Worm (Caenorhabditis elegans): ENCODE measurements around the gene K04F1.8.

Gene K04F1.8

ce11 chrV:1710909-1711308 lies 43.9 kb downstream of the K04F1.8 start, which contains the start of gene srw-100:
srw-100 (plus strand) TSS chrV:1711209.
- TF ChIP-seq nhr-48 (tag; optimal IDR thresholded peaks at IDR 0.05) (no peak), nhr-28 (tag; optimal IDR thresholded peaks at IDR 0.05) (no peak)

ce11 chrV:1712471-1712870 lies 45.5 kb downstream of the K04F1.8 start:
- peak; percentile 70; the same call in 1 of the 2 replicates for TF ChIP-seq D1046.2 (GFP tag; IDR thresholded peaks at IDR 0.05)
- 0 out of 2 replicates have a peak, but pooled peaks have one; percentile 12 for TF ChIP-seq F26F4.8 (GFP tag; conservative IDR thresholded peaks at IDR 0.05)
- 0 out of 4 replicates have a peak, but pooled peaks of 1 of the 2 experiments have one; percentile 51 for TF ChIP-seq madf-5 (GFP tag; IDR thresholded peaks at IDR 0.05)
- TF ChIP-seq dmd-9 (GFP tag; IDR thresholded peaks at IDR 0.05) = 0 out of 2 replicates have a peak, but pooled peaks have one; percentile 34
- TF ChIP-seq tag-97 (GFP tag; IDR thresholded peaks at IDR 0.05) = 0 out of 2 replicates have a peak, but pooled peaks have one; percentile 57

ce11 chrV:1713761-1714160 lies 46.8 kb downstream of the K04F1.8 start:
- TF ChIP-seq lim-7 (GFP tag; IDR thresholded peaks at IDR 0.05) (peak; percentile 8; the same call in 1 of the 2 replicates), mdt-29 (GFP tag; IDR thresholded peaks at IDR 0.05) (peak; percentile 58; the same call in 1 of the 2 replicates), daf-8 (GFP tag; IDR thresholded peaks at IDR 0.05) (0 out of 2 replicates have a peak, but pooled peaks have one; percentile 28), zfp-3 (GFP tag; conservative IDR thresholded peaks at IDR 0.05) (0 out of 2 replicates have a peak, but pooled peaks have one; percentile 28), Y48G9A.11 (GFP tag; IDR thresholded peaks at IDR 0.05) (peak; percentile 47; the same call in 1 of the 2 replicates), F44E2.7 (GFP tag; IDR thresholded peaks at IDR 0.05) (peak; percentile 92; the same call in 1 of the 2 replicates), Y75B8A.6 (GFP tag; IDR thresholded peaks at IDR 0.05) (0 out of 2 replicates have a peak, but pooled peaks have one; percentile 28), madf-5 (GFP tag; IDR thresholded peaks at IDR 0.05) (peak in 1 of 2 experiments; percentile 93; a peak in 2 of 4 replicates), lin-29 (GFP tag; IDR thresholded peaks at IDR 0.05) (peak; percentile 47; the same call in 1 of the 2 replicates), ZK337.2 (GFP tag; IDR thresholded peaks at IDR 0.05) (peak; percentile 6; the same call in 1 of the 2 replicates), php-3 (GFP tag; IDR thresholded peaks at IDR 0.05) (peak; percentile 24; the same call in 1 of the 2 replicates), tag-97 (GFP tag; IDR thresholded peaks at IDR 0.05) (0 out of 2 replicates have a peak, but pooled peaks have one; percentile 57), F26F4.8 (GFP tag; conservative IDR thresholded peaks at IDR 0.05) (peak; percentile 86), D1046.2 (GFP tag; IDR thresholded peaks at IDR 0.05) (peak; percentile 26; the same call in 1 of the 2 replicates), saeg-2 (GFP tag; IDR thresholded peaks at IDR 0.05) (peak; percentile 66), ceh-44 (GFP tag; IDR thresholded peaks at IDR 0.05) (0 out of 2 replicates have a peak, but pooled peaks have one; percentile 31), egl-43 (GFP tag; IDR thresholded peaks at IDR 0.05) (peak; percentile 84)

ce11 chrV:1716892-1717291 lies 49.9 kb downstream of the K04F1.8 start, which contains the start of gene srw-103:
srw-103 (plus strand) TSS chrV:1717192.
- no peak for TF ChIP-seq zip-11 (GFP tag; IDR thresholded peaks at IDR 0.05)
- no peak for TF ChIP-seq snpc-4 (tag; optimal IDR thresholded peaks at IDR 0.05)
- TF ChIP-seq nhr-25 (tag; optimal IDR thresholded peaks at IDR 0.05; ENCODE audit: borderline replicate concordance, insufficient read depth) = no peak
- TF ChIP-seq snpc-1.2 (GFP tag; IDR thresholded peaks at IDR 0.05) = no peak
- TF ChIP-seq jun-1 (tag; optimal IDR thresholded peaks at IDR 0.05) = no peak
- TF ChIP-seq fkh-10 (GFP tag; optimal IDR thresholded peaks at IDR 0.05) = no peak
- no peak for TF ChIP-seq lin-29 (GFP tag; IDR thresholded peaks at IDR 0.05)
- TF ChIP-seq mdt-29 (GFP tag; IDR thresholded peaks at IDR 0.05) = no peak
- no peak for TF ChIP-seq hlh-11 (tag; optimal IDR thresholded peaks at IDR 0.05)
- no peak for TF ChIP-seq lin-13 (GFP tag; optimal IDR thresholded peaks at IDR 0.05)
- TF ChIP-seq mes-2 (tag; optimal IDR thresholded peaks at IDR 0.05; ENCODE audit: poor library complexity, severe bottlenecking) = no peak
- no peak for TF ChIP-seq egl-43 (GFP tag; IDR thresholded peaks at IDR 0.05)
- no peak for TF ChIP-seq Y105C5A.15 (GFP tag; IDR thresholded peaks at IDR 0.05)
- TF ChIP-seq ama-1 (optimal IDR thresholded peaks at IDR 0.05) = no peak
- no peak for TF ChIP-seq nhr-10 (tag; optimal IDR thresholded peaks at IDR 0.05)
- TF ChIP-seq set-16 (GFP tag; IDR thresholded peaks at IDR 0.05) = no peak
- TF ChIP-seq nhr-6 (tag; optimal IDR thresholded peaks at IDR 0.05) = no peak
- no peak for TF ChIP-seq nhr-41 (GFP tag; IDR thresholded peaks at IDR 0.05)
- TF ChIP-seq ceh-82 (tag; optimal IDR thresholded peaks at IDR 0.05) = no peak
- no peak for TF ChIP-seq daf-12 (tag; optimal IDR thresholded peaks at IDR 0.05)
